Fruit fly (Drosophila melanogaster): ENCODE measurements around the gene Cpr97Eb.

Cpr97Eb gene

dm6 chr3R:27069201-27069600 is 21.7 kb downstream of the Cpr97Eb start (continued):
- TF ChIP-seq Drgx (GFP tag; IDR thresholded peaks at IDR 0.05) (peak; percentile 12; the same call in 1 of the 2 replicates), CG10274 (GFP tag; optimal IDR thresholded peaks at IDR 0.05) (peak; percentile 51), p53 (GFP tag; optimal IDR thresholded peaks at IDR 0.05) (no peak), eyg (GFP tag; optimal IDR thresholded peaks at IDR 0.05) (no peak), chn (GFP tag; optimal IDR thresholded peaks at IDR 0.05) (no peak), CG2199 (GFP tag; IDR thresholded peaks at IDR 0.05) (no peak), ci (GFP tag; IDR thresholded peaks at IDR 0.05) (0 out of 3 replicates have a peak, but pooled peaks have one; percentile 11), gfzf (GFP tag; optimal IDR thresholded peaks at IDR 0.05) (no peak), CG42726 (GFP tag; IDR thresholded peaks at IDR 0.05; ENCODE audit: partially characterized antibody) (no peak), Neu2 (GFP tag; optimal IDR thresholded peaks at IDR 0.05; ENCODE audit: borderline replicate concordance) (no peak), CG17186 (GFP tag; optimal IDR thresholded peaks at IDR 0.05) (no peak), Taf1 (GFP tag; IDR thresholded peaks at IDR 0.05) (no peak)

DNA sequence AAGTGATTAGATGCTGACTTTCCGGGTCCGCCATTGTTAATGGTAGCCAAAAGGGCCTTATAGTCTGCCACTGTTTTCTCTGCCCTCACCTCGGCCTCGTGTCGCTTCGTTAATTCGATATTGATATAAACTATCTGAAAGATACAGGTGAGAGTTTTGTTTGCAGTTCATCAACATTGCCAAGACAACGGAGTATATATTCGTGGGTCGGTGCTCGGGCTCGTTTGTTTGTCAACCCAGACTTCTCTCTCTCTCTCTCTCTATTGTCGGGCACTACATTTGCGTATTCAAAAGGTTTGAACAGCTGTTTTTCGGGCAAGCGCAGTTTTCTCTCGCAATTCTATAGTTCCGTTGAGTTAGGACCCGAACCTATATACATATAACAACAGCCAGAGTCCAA is 23.6 kb downstream of the Cpr97Eb start:
- TF ChIP-seq CG2120 (GFP tag; optimal IDR thresholded peaks at IDR 0.05) (peak; percentile 16), CG18599 (GFP tag; optimal IDR thresholded peaks at IDR 0.05) (peak; percentile 59), chif (GFP tag; optimal IDR thresholded peaks at IDR 0.05) (no peak), CG12071 (GFP tag; optimal IDR thresholded peaks at IDR 0.05) (peak; percentile 24), ewg (GFP tag; optimal IDR thresholded peaks at IDR 0.05) (peak; percentile 54), Asciz (GFP tag; optimal IDR thresholded peaks at IDR 0.05) (peak; percentile 39), Rfx (GFP tag; IDR thresholded peaks at IDR 0.05) (peak; percentile 21; the same call in 1 of the 2 replicates), HHEX (GFP tag; optimal IDR thresholded peaks at IDR 0.05) (peak; percentile 11), sens (GFP tag) (peak; percentile 85), CG17568 (GFP tag; optimal IDR thresholded peaks at IDR 0.05) (no peak), CG10209 (GFP tag; optimal IDR thresholded peaks at IDR 0.05) (peak; percentile 1), vvl (GFP tag; IDR thresholded peaks at IDR 0.05) (peak; percentile 33; the same call in 1 of the 2 replicates), Trl (optimal IDR thresholded peaks at IDR 0.05) (peak; percentile 1 to 39), Trl (GFP tag; optimal IDR thresholded peaks at IDR 0.05) (no peak), CG17385 (GFP tag; optimal IDR thresholded peaks at IDR 0.05) (peak; percentile 7), crp (GFP tag; optimal IDR thresholded peaks at IDR 0.05) (peak in 1 of 2 experiments; percentile 47), CG2875 (GFP tag; optimal IDR thresholded peaks at IDR 0.05) (no peak), Sox102F (GFP tag; optimal IDR thresholded peaks at IDR 0.05) (peak; percentile 10), Hr51 (GFP tag; optimal IDR thresholded peaks at IDR 0.05) (no peak), Meics (GFP tag; optimal IDR thresholded peaks at IDR 0.05) (peak; percentile 17), Blimp-1 (GFP tag; optimal IDR thresholded peaks at IDR 0.05) (peak; percentile 25), CG15514 (GFP tag; optimal IDR thresholded peaks at IDR 0.05) (peak; percentile 33), cad (GFP tag; optimal IDR thresholded peaks at IDR 0.05) (no peak), Awh (GFP tag; IDR thresholded peaks at IDR 0.05) (peak; percentile 52; the same call in 1 of the 2 replicates), CG13894 (tag; optimal IDR thresholded peaks at IDR 0.05) (peak; percentile 78), CG1233 (GFP tag; optimal IDR thresholded peaks at IDR 0.05) (peak; percentile 3), ATbp (GFP tag; optimal IDR thresholded peaks at IDR 0.05) (peak; percentile 55), fd64A (GFP tag; optimal IDR thresholded peaks at IDR 0.05) (peak; percentile 50), CG6813 (GFP tag; optimal IDR thresholded peaks at IDR 0.05) (peak; percentile 46), ci (GFP tag; IDR thresholded peaks at IDR 0.05) (0 out of 3 replicates have a peak, but pooled peaks have one; percentile 56), ttk (GFP tag; IDR thresholded peaks at IDR 0.05) (no peak), Med (GFP tag) (peak; percentile 23), lab (GFP tag; optimal IDR thresholded peaks at IDR 0.05) (peak; percentile 73), kni (GFP tag; optimal IDR thresholded peaks at IDR 0.05) (peak; percentile 5), wek (GFP tag; optimal IDR thresholded peaks at IDR 0.05) (peak; percentile 9), CG15269 (tag; optimal IDR thresholded peaks at IDR 0.05) (no peak), Hmr (GFP tag; optimal IDR thresholded peaks at IDR 0.05) (peak; percentile 50)
